Fruit fly (Drosophila melanogaster): Measurements from ENCODE around the gene CG9676.

DNA sequence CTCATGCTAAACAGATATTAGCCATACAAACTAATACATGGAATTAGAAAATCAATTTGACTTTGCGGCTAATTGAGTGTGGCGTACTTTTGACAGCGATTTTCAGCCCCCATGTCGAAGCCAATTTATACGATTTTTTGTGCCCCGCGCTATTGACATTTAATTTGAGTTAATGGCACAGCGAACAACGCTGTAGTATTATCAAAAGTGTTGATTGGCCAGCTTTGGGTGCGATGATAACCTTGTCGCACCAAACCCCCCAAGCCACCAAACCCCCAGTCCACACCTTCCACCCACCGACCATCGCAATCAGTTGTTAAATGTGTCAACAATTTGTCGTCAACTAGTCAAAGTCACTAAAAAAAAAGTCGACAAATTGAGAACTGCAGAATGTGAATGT is 49.4 kb upstream of the CG9676 start:
- no peak for TF ChIP-seq rn (GFP tag; IDR thresholded peaks at IDR 0.05)
- no peak for TF ChIP-seq EcR (GFP tag; optimal IDR thresholded peaks at IDR 0.05)
- TF ChIP-seq CG15710 (tag; optimal IDR thresholded peaks at IDR 0.05), result no peak
- no peak for TF ChIP-seq gl (tag; optimal IDR thresholded peaks at IDR 0.05)

Measured in whole organism, pupa.